Worm (Caenorhabditis elegans) whole organism, L3 larva: ENCODE results near the gene csp-1.

Experiments
- R02D3.7 ChIP-seq: fragments of 150-350 bp; optimal IDR thresholded peaks from 2 replicates; lab custom pipeline; 2014; ENCODE audit warnings: missing biosample characterization, missing genetic modification characterization
- ZK546.5 ChIP-seq: sonication (generic microtip); optimal IDR thresholded peaks from 2 replicates; lab custom pipeline; 2017; ENCODE audit warnings: missing biosample characterization, missing genetic modification characterization
- aly-2 ChIP-seq: fragments of 150-350 bp; optimal IDR thresholded peaks from 2 replicates; lab custom pipeline; 2014; ENCODE audit warnings: missing biosample characterization, missing genetic modification characterization
- ama-1 ChIP-seq: fragments of 150-350 bp; optimal IDR thresholded peaks from 2 replicates; lab custom pipeline; 2018
- ceh-16 ChIP-seq: sonication (generic microtip); optimal IDR thresholded peaks from 2 replicates; lab custom pipeline; 2017; ENCODE audit warnings: missing biosample characterization, missing genetic modification characterization
- ceh-28 ChIP-seq: fragments of 150-350 bp; optimal IDR thresholded peaks from 2 replicates; lab custom pipeline; 2014; ENCODE audit warnings: missing biosample characterization, missing genetic modification reagents, missing genetic modification characterization
- egl-5 ChIP-seq: fragments of 150-350 bp; optimal IDR thresholded peaks from 2 replicates; lab custom pipeline; 2017; ENCODE audit warnings: missing biosample characterization, missing genetic modification reagents, missing genetic modification characterization, inconsistent platforms
- elt-1 ChIP-seq: fragments of 150-350 bp; optimal IDR thresholded peaks from 2 replicates; lab custom pipeline; 2014; ENCODE audit warnings: missing biosample characterization, missing genetic modification characterization
- elt-2 ChIP-seq: sonication (generic microtip); optimal IDR thresholded peaks from 2 replicates; lab custom pipeline; 2016; ENCODE audit warnings: missing genetic modification reagents, mild to moderate bottlenecking, missing genetic modification characterization, missing compliant biosample characterization
- eor-1 ChIP-seq, 2 experiments: fragments of 150-350 bp; optimal IDR thresholded peaks; 2 replicates each; lab custom pipeline; 2014 to 2018; ENCODE audit warnings: missing biosample characterization in 2 of 2, missing genetic modification characterization in 2 of 2
- fos-1 ChIP-seq: fragments of 150-350 bp; optimal IDR thresholded peaks from 2 replicates; lab custom pipeline; 2014; ENCODE audit warnings: missing biosample characterization, missing genetic modification characterization
- jun-1 ChIP-seq: fragments of 150-350 bp; optimal IDR thresholded peaks from 2 replicates; lab custom pipeline; 2014; ENCODE audit warnings: missing biosample characterization, missing genetic modification reagents, missing genetic modification characterization
- lin-15B ChIP-seq: fragments of 150-350 bp; optimal IDR thresholded peaks from 2 replicates; lab custom pipeline; 2014; ENCODE audit warnings: missing biosample characterization, missing genetic modification characterization
- lin-39 ChIP-seq: fragments of 150-350 bp; optimal IDR thresholded peaks from 2 replicates; lab custom pipeline; 2018; ENCODE audit warnings: missing biosample characterization, missing genetic modification reagents, missing genetic modification characterization
- mdl-1 ChIP-seq: fragments of 150-350 bp; optimal IDR thresholded peaks from 2 replicates; lab custom pipeline; 2014; ENCODE audit warnings: missing biosample characterization, missing genetic modification characterization
- mml-1 ChIP-seq: fragments of 150-350 bp; sonication (generic microtip); optimal IDR thresholded peaks from 3 replicates; lab custom pipeline; 2014; ENCODE audit warnings: missing biosample characterization, missing genetic modification characterization
- nfya-1 ChIP-seq: sonication (generic microtip); optimal IDR thresholded peaks from 2 replicates; lab custom pipeline; 2017; ENCODE audit warnings: missing genetic modification characterization, mild to moderate bottlenecking, missing compliant biosample characterization, antibody characterized with exemption, moderate library complexity; ENCODE audit not compliant: insufficient read depth
- nhr-11 ChIP-seq: fragments of 150-350 bp; optimal IDR thresholded peaks from 2 replicates; lab custom pipeline; 2014; ENCODE audit warnings: missing biosample characterization, missing genetic modification characterization
- nhr-12 ChIP-seq: fragments of 150-350 bp; optimal IDR thresholded peaks from 2 replicates; lab custom pipeline; 2014; ENCODE audit warnings: missing biosample characterization, missing genetic modification characterization
- nhr-23 ChIP-seq: fragments of 150-350 bp; optimal IDR thresholded peaks from 2 replicates; lab custom pipeline; 2014; ENCODE audit warnings: missing biosample characterization, missing genetic modification reagents, missing genetic modification characterization
- nhr-237 ChIP-seq: fragments of 150-350 bp; optimal IDR thresholded peaks from 2 replicates; lab custom pipeline; 2014; ENCODE audit warnings: missing biosample characterization, missing genetic modification characterization
- nhr-25 ChIP-seq: sonication (generic microtip); optimal IDR thresholded peaks from 2 replicates; lab custom pipeline; 2017; ENCODE audit warnings: missing biosample characterization, missing genetic modification characterization
- nhr-28 ChIP-seq: fragments of 150-350 bp; optimal IDR thresholded peaks from 2 replicates; lab custom pipeline; 2014; ENCODE audit warnings: missing biosample characterization, missing genetic modification characterization
- nhr-43 ChIP-seq: sonication (generic microtip); optimal IDR thresholded peaks from 2 replicates; lab custom pipeline; 2016; ENCODE audit warnings: mild to moderate bottlenecking, missing genetic modification characterization, missing compliant biosample characterization; ENCODE audit not compliant: poor library complexity, severe bottlenecking
- nhr-67 ChIP-seq: fragments of 150-350 bp; optimal IDR thresholded peaks from 2 replicates; lab custom pipeline; 2014; ENCODE audit warnings: missing biosample characterization, missing genetic modification characterization
- pha-4 ChIP-seq: fragments of 150-350 bp; optimal IDR thresholded peaks from 2 replicates; lab custom pipeline; 2014; ENCODE audit warnings: missing biosample characterization, missing genetic modification reagents, missing genetic modification characterization
- pqm-1 ChIP-seq: fragments of 150-350 bp; optimal IDR thresholded peaks from 2 replicates; lab custom pipeline; 2017; ENCODE audit warnings: missing biosample characterization, missing genetic modification characterization, inconsistent platforms
- sea-2 ChIP-seq: fragments of 150-350 bp; sonication (generic microtip); optimal IDR thresholded peaks from 4 replicates; lab custom pipeline; 2014; ENCODE audit warnings: missing biosample characterization, missing genetic modification reagents, missing genetic modification characterization
- skn-1 ChIP-seq: fragments of 150-350 bp; optimal IDR thresholded peaks from 2 replicates; lab custom pipeline; 2014; ENCODE audit warnings: missing biosample characterization, missing genetic modification characterization
- snpc-4 ChIP-seq: fragments of 150-350 bp; optimal IDR thresholded peaks from 2 replicates; lab custom pipeline; 2014; ENCODE audit warnings: missing biosample characterization, missing genetic modification characterization
- tbx-2 ChIP-seq: sonication (generic microtip); optimal IDR thresholded peaks from 2 replicates; lab custom pipeline; 2016; ENCODE audit warnings: mild to moderate bottlenecking, missing genetic modification characterization, missing compliant biosample characterization
- unc-39 ChIP-seq: sonication (generic microtip); optimal IDR thresholded peaks from 4 replicates; lab custom pipeline; 2017; ENCODE audit warnings: missing biosample characterization, missing genetic modification characterization
- zag-1 ChIP-seq: fragments of 150-350 bp; optimal IDR thresholded peaks from 2 replicates; lab custom pipeline; 2014; ENCODE audit warnings: missing biosample characterization, missing genetic modification characterization
- ztf-11 ChIP-seq: fragments of 150-350 bp; optimal IDR thresholded peaks from 2 replicates; lab custom pipeline; 2014; ENCODE audit warnings: missing biosample characterization, missing genetic modification characterization
- ztf-4 ChIP-seq: fragments of 150-350 bp; optimal IDR thresholded peaks from 2 replicates; lab custom pipeline; 2014; ENCODE audit warnings: missing biosample characterization, missing genetic modification characterization

Gene csp-1

DNA sequence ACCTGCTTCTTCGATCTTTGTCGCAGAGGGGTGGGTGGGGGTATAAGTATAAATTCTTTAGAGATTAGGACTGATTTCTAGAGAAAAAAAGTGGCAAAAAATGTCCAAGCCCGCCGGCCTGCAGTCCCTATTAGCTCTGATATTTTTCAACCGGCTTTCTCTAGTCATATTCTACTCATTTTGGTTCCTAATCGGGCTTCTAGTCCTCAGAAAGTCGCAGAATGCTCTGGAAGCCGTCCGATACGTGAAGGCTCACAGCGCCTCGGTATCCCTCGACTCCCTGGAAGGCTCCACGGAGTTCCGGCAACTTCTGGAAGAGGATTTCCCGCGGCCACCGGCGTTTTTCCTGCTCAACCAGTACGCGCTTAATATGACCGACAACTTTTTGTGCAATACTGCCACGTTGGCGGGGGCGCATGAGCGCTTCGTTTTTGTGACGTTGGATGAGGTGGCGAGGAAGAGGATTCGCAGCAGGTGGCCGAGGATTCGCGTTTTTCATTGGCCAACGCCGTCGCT is 15.3 kb upstream of the csp-1 start, which contains the start of gene Y48E1B.8:
Gene Y48E1B.8, plus strand, starts transcription at position 51 of the 516 bp plus-strand sequence.
- no peak for TF ChIP-seq nfya-1
- TF ChIP-seq egl-5 (tag; lab: Kevin White, UChicago) = no peak
- no peak for TF ChIP-seq jun-1 (tag; lab: Kevin White, UChicago)
- no peak for TF ChIP-seq nhr-25
- no peak for TF ChIP-seq sea-2 (GFP tag; lab: Kevin White, UChicago)
- no peak for TF ChIP-seq nhr-67 (tag; lab: Kevin White, UChicago)
- no peak for TF ChIP-seq nhr-43 (tag; lab: Kevin White, UChicago)

DNA sequence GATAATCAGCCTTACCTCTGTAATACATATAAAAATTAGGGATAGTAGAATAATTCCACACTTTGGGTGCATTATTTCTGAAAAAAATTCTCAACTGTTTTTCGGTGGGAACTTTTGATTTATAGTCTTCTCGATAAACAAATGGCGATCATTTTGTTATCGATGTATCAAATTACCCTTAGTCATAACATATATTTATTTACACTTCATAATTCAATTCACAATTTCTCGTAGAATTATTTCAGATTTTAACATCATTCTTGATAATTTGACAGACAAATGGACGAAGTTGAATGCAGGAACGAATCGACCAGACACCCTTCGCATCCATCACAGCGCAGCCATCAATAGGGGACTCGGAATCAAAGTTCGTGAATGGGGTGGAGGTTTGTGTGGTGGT is 10.5 kb upstream of the csp-1 start, which contains the start of gene clec-145:
Gene clec-145, minus strand, starts transcription at position 101 of the 400 bp plus-strand sequence.
- TF ChIP-seq skn-1 (tag; lab: Kevin White, UChicago) = no peak
- TF ChIP-seq nfya-1 = no peak
- no peak for TF ChIP-seq ama-1 (lab: Kevin White, UChicago)
- no peak for TF ChIP-seq mdl-1 (tag; lab: Kevin White, UChicago)
- TF ChIP-seq ZK546.5 (tag; lab: Kevin White, UChicago) = no peak
- no peak for TF ChIP-seq nhr-25
- TF ChIP-seq zag-1 (tag; lab: Kevin White, UChicago) = no peak
- no peak for TF ChIP-seq ceh-16
- TF ChIP-seq pqm-1 = no peak
- no peak for TF ChIP-seq elt-1 (tag; lab: Kevin White, UChicago)
- no peak for TF ChIP-seq nhr-28 (tag; lab: Kevin White, UChicago)
- no peak for TF ChIP-seq ztf-11 (tag; lab: Kevin White, UChicago)
- TF ChIP-seq nhr-12 (tag; lab: Kevin White, UChicago) = no peak
- no peak for TF ChIP-seq jun-1 (tag; lab: Kevin White, UChicago)
- no peak for TF ChIP-seq nhr-11 (tag; lab: Kevin White, UChicago)
- no peak for TF ChIP-seq fos-1 (tag; lab: Kevin White, UChicago)

DNA sequence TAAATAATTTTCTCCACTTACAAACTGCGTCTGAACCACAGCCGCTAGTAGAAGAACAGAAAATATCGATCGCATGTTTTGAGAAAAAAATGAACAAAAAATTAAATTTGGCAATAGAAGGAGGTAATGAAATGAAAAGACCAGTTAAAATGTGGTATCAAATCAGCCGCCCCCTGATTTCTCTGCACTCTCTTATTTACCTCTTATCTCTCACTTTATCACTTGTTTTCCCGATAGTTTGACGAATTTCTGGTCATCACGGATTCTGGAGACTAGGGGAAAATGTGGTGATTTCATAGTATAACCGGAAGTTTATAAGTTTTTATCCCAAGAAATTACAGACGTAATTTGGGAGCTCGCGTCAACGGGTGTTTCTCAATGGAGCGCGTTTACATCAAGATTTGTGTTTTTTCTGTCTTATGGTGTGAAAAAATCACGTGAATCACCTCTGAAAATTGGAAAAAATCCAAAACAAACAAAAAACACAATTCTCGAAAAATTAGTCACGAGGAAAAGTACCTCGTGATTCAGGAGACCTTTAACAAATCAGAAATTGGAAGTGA is 7.3 kb upstream of the csp-1 start, which contains the start of gene clec-146:
Gene clec-146, minus strand, starts transcription at position 116 of the 563 bp plus-strand sequence.
- TF ChIP-seq nhr-43 (tag; lab: Kevin White, UChicago) (no peak), eor-1 (tag; optimal IDR thresholded peaks at IDR 0.05; lab: Kevin White, UChicago) (no peak), lin-15B (tag; lab: Kevin White, UChicago) (no peak), lin-39 (no peak), nhr-11 (tag; lab: Kevin White, UChicago) (no peak), unc-39 (tag; lab: Kevin White, UChicago) (no peak)

DNA sequence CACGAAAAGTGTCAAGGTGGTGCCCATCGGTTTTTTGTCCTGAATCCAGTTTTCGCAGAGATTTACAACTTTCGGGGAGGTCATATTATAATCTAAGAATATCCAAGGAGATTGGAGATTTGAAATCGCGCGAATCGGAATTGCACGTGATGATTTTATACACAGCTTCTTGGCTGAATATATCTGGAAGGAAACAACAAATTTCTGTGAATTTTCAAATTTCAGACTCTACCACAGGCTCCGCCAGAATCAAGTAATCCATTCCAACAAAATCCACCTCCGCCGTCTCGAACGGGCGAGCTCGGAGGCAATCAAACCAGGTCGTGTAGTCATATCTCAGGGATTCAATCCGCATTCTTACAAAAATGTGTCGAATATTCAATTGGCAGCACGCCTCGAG is 5.7 kb upstream of the csp-1 start:
- TF ChIP-seq nhr-43 (tag; lab: Kevin White, UChicago) (no peak), nfya-1 (no peak), R02D3.7 (tag; lab: Kevin White, UChicago) (no peak), aly-2 (tag; lab: Kevin White, UChicago) (no peak), tbx-2 (tag; lab: Kevin White, UChicago) (no peak), nhr-237 (no peak), pqm-1 (no peak), zag-1 (tag; lab: Kevin White, UChicago) (no peak), egl-5 (tag; lab: Kevin White, UChicago) (no peak), nhr-23 (tag; lab: Kevin White, UChicago) (no peak)

DNA sequence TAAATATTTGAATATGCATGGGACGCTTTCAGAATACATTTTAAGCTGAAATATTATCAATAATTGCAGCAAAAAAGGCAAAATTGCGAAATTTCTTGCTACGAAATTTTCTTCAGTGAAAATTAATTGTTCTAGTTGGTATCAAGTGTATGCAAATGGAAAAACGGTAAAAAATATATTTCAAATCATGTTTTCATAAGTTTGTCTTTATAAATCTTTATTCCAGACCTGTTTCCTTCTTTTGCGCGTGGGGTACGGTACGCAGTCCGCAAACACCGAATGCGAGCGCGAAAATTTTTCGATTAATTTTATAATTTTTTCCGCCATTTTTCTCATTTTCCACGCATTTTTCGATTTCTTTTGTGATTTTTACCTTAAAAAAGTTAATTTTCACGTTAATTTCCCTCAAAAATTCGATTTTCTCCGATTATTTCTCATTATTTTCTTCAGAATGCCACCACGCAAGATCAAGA is 4.5 kb upstream of the csp-1 start, which contains the start of the genes fbxc-23 and csc-1:
Gene fbxc-23, minus strand, starts transcription at position 51 of the 473 bp plus-strand sequence.
Gene csc-1, plus strand, starts transcription at position 451 of the 473 bp plus-strand sequence.
- peak; percentile 58 for TF ChIP-seq snpc-4 (tag; lab: Kevin White, UChicago)
- no peak for TF ChIP-seq ztf-4
- no peak for TF ChIP-seq ceh-28 (tag; lab: Kevin White, UChicago)
- TF ChIP-seq pha-4 = peak; percentile 64
- TF ChIP-seq lin-15B (tag; lab: Kevin White, UChicago) = peak; percentile 61
- TF ChIP-seq nhr-25 = peak; percentile 22
- TF ChIP-seq pqm-1 = no peak
- peak; percentile 69 for TF ChIP-seq nhr-23 (tag; lab: Kevin White, UChicago)
- TF ChIP-seq mml-1 = no peak
- peak; percentile 83 for TF ChIP-seq nfya-1
- TF ChIP-seq elt-2 (tag; lab: Kevin White, UChicago) = peak; percentile 11
- peak; percentile 32 for TF ChIP-seq lin-39
- no peak for TF ChIP-seq nhr-28 (tag; lab: Kevin White, UChicago)
